Fruit fly (Drosophila melanogaster): ENCODE measurements around the gene CG32376.

CG32376 gene

dm6 chr3L:7562310-7562709 is 20.1 kb upstream of the CG32376 start, which contains the start of gene frac:
Gene frac, plus strand, starts transcription at chr3L:7562610.
- TF ChIP-seq eg (GFP tag; IDR thresholded peaks at IDR 0.05) (no peak), CG15336 (GFP tag; IDR thresholded peaks at IDR 0.05) (no peak), topi (GFP tag; optimal IDR thresholded peaks at IDR 0.05) (no peak), Blimp-1 (GFP tag; optimal IDR thresholded peaks at IDR 0.05) (no peak), Eip93F (GFP tag; optimal IDR thresholded peaks at IDR 0.05) (no peak), vri (GFP tag; optimal IDR thresholded peaks at IDR 0.05) (no peak), CG3919 (GFP tag; optimal IDR thresholded peaks at IDR 0.05) (no peak), net (GFP tag; optimal IDR thresholded peaks at IDR 0.05) (no peak), Sox102F (GFP tag; optimal IDR thresholded peaks at IDR 0.05) (no peak), acj6 (GFP tag; optimal IDR thresholded peaks at IDR 0.05) (no peak), salr (GFP tag; optimal IDR thresholded peaks at IDR 0.05) (no peak), CG4318 (GFP tag; optimal IDR thresholded peaks at IDR 0.05) (no peak), CG8119 (GFP tag; IDR thresholded peaks at IDR 0.05) (no peak), CG9139 (GFP tag; optimal IDR thresholded peaks at IDR 0.05) (no peak), Sox14 (GFP tag; optimal IDR thresholded peaks at IDR 0.05) (no peak)

dm6 chr3L:7560580-7560979 is 18.3 kb upstream of the CG32376 start:
- TF ChIP-seq achi (GFP tag; optimal IDR thresholded peaks at IDR 0.05) (no peak), CG11762 (GFP tag; optimal IDR thresholded peaks at IDR 0.05; ENCODE audit: insufficient read depth) (no peak), CG11902 (GFP tag; optimal IDR thresholded peaks at IDR 0.05) (no peak), fkh (GFP tag; optimal IDR thresholded peaks at IDR 0.05) (no peak), CG3032 (tag; optimal IDR thresholded peaks at IDR 0.05) (no peak), CG3919 (GFP tag; optimal IDR thresholded peaks at IDR 0.05) (no peak), CG6276 (GFP tag; optimal IDR thresholded peaks at IDR 0.05) (no peak), ss (GFP tag; optimal IDR thresholded peaks at IDR 0.05) (no peak)

dm6 chr3L:7559937-7560336 is 17.7 kb upstream of the CG32376 start, which contains the start of gene CG14837:
Gene CG14837, minus strand, starts transcription at chr3L:7560037.
- TF ChIP-seq CG7368 (GFP tag; optimal IDR thresholded peaks at IDR 0.05) (no peak), CG8632 (GFP tag; optimal IDR thresholded peaks at IDR 0.05) (no peak), Smox (GFP tag; optimal IDR thresholded peaks at IDR 0.05) (no peak), spab (GFP tag; optimal IDR thresholded peaks at IDR 0.05) (no peak), vri (GFP tag; optimal IDR thresholded peaks at IDR 0.05) (no peak), lz (GFP tag; optimal IDR thresholded peaks at IDR 0.05) (no peak), acj6 (GFP tag; optimal IDR thresholded peaks at IDR 0.05) (no peak), ss (GFP tag; optimal IDR thresholded peaks at IDR 0.05) (no peak), esn (GFP tag; optimal IDR thresholded peaks at IDR 0.05) (no peak), CG16779 (tag; optimal IDR thresholded peaks at IDR 0.05) (no peak), svp (GFP tag) (no peak), CG11294 (GFP tag; IDR thresholded peaks at IDR 0.05) (no peak), achi (GFP tag; optimal IDR thresholded peaks at IDR 0.05) (no peak), fd85E (GFP tag; optimal IDR thresholded peaks at IDR 0.05) (no peak)

- TF ChIP-seq CG32006 (GFP tag; optimal IDR thresholded peaks at IDR 0.05) (no peak), CG31627 (GFP tag; optimal IDR thresholded peaks at IDR 0.05) (no peak), Eip78C (GFP tag) (no peak), Smox (GFP tag; optimal IDR thresholded peaks at IDR 0.05) (no peak), Hr38 (GFP tag; optimal IDR thresholded peaks at IDR 0.05) (no peak), Eip75B (GFP tag; optimal IDR thresholded peaks at IDR 0.05) (no peak), fd59A (GFP tag; optimal IDR thresholded peaks at IDR 0.05) (no peak)
Measured at dm6 chr3L:7553062-7553461, 10.8 kb upstream of the CG32376 start.

Measured in whole organism, prepupa.